Worm (Caenorhabditis elegans) whole organism, young adult: ENCODE results near the gene F26A1.9.

ENCODE experiments used
- B0261.1 ChIP-seq: sonication (generic microtip); optimal IDR thresholded peaks from 2 replicates; lab custom pipeline; 2016; ENCODE audit warnings: mild to moderate bottlenecking, missing genetic modification characterization, moderate library complexity, missing compliant biosample characterization
- F22D6.2 ChIP-seq: sonication (generic microtip); optimal IDR thresholded peaks from 2 replicates; lab custom pipeline; 2016; ENCODE audit warnings: mild to moderate bottlenecking, missing genetic modification characterization, missing compliant biosample characterization
- ZK185.1 ChIP-seq: sonication (generic microtip); optimal IDR thresholded peaks from 2 replicates; lab custom pipeline; 2016; ENCODE audit warnings: mild to moderate bottlenecking, missing genetic modification characterization, missing compliant biosample characterization; ENCODE audit not compliant: poor library complexity, severe bottlenecking
- efl-1 ChIP-seq: fragments of 150-350 bp; optimal IDR thresholded peaks from 2 replicates; lab custom pipeline; 2014; ENCODE audit warnings: missing biosample characterization, missing genetic modification reagents, missing genetic modification characterization
- hsf-1 ChIP-seq: fragments of 200-800 bp; sonication (Bioruptor generic); IDR thresholded peaks from 2 replicates; pipeline ENCODE4 v1.3.6; 2022; ENCODE audit warnings: missing genetic modification reagents, missing genetic modification characterization, missing compliant biosample characterization
- let-526 ChIP-seq: fragments of 200-800 bp; sonication (Bioruptor generic); IDR thresholded peaks from 2 replicates; pipeline ENCODE4 v1.3.6; 2022; ENCODE audit warnings: missing genetic modification reagents, missing genetic modification characterization, missing compliant biosample characterization
- nfya-2 ChIP-seq: fragments of 200-800 bp; sonication (Bioruptor generic); IDR thresholded peaks from 2 replicates; pipeline ENCODE4 v1.3.6; 2022; ENCODE audit warnings: missing genetic modification reagents, missing genetic modification characterization, missing compliant biosample characterization
- snpc-4 ChIP-seq, 5 experiments: fragments of 150-350 bp in 1 of 5; sonication (generic microtip) in 4 of 5; optimal IDR thresholded peaks; 2 replicates each; lab custom pipeline; 2014 to 2018; ENCODE audit warnings: missing genetic modification characterization in 5 of 5, missing biosample characterization in 3 of 5, antibody characterized with exemption in 2 of 5, mild to moderate bottlenecking in 2 of 5, missing compliant biosample characterization in 2 of 5, missing genotype in 2 of 5, moderate library complexity in 2 of 5, missing genetic modification reagents in 1 of 5
- unc-62 ChIP-seq: fragments of 150-350 bp; optimal IDR thresholded peaks from 2 replicates; lab custom pipeline; 2014; ENCODE audit warnings: missing biosample characterization, missing genetic modification reagents, missing genetic modification characterization

- no peak for TF ChIP-seq B0261.1 (tag; lab: Kevin White, UChicago)
- TF ChIP-seq F22D6.2 (tag; lab: Kevin White, UChicago), result no peak
- no peak for TF ChIP-seq snpc-4 (GFP tag; optimal IDR thresholded peaks at IDR 0.05; lab: Kevin White, UChicago)
- no peak for TF ChIP-seq snpc-4 (tag; optimal IDR thresholded peaks at IDR 0.05; lab: Kevin White, UChicago)
- TF ChIP-seq unc-62 (GFP tag; lab: Kevin White, UChicago), result no peak
- TF ChIP-seq let-526 (GFP tag; lab: Robert Waterston, UW), result no peak
- no peak for TF ChIP-seq efl-1
- no peak for TF ChIP-seq nfya-2
- no peak for TF ChIP-seq ZK185.1 (tag; lab: Kevin White, UChicago)
- TF ChIP-seq hsf-1 (GFP tag; lab: Robert Waterston, UW), result no peak
Observed at ce11 chrIII:4870478-4870877, 41.1 kb upstream of the F26A1.9 start, which contains the start of gene gipc-1.
